Fruit fly (Drosophila melanogaster): ENCODE results near the gene f.

The f gene

DNA sequence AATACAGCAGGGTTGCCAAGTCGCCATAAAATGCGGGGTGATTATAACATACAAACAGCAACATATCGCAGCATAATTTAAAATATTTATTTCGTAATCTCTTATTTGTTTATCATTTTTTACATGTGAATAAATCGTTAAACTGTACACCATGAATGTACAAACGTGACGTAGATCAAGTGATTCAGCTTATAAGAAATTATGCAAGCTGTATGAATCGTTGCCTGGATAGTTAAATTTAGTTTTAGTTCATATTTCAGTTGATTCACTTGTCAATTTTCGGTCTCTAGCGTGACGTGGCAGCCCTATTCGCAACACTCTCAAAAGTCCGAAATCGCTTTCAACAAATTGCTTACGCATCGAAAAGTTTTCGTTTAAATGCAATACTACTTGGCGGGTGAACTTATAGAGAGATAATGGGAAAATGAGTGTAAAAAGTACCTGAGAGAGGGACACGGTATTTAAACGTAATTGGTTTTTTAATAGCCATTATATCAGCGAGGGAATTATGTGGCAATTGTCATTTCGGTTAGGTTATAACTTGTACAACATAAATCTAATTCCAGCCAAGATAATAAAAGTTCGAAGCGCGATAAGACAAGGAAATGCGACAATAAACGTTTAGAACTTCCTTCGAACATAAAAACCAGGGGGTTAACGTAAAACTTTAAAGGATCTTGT is 59.4 kb downstream of the f start (continued):
- TF ChIP-seq CG11723 (GFP tag; optimal IDR thresholded peaks at IDR 0.05) (peak; percentile 46), CG8388 (GFP tag; optimal IDR thresholded peaks at IDR 0.05) (peak; percentile 57), ap (GFP tag; IDR thresholded peaks at IDR 0.05) (no peak), Hr39 (optimal IDR thresholded peaks at IDR 0.05) (no peak), ac (GFP tag; optimal IDR thresholded peaks at IDR 0.05) (no peak), CG30431 (GFP tag; optimal IDR thresholded peaks at IDR 0.05) (no peak), ems (GFP tag; optimal IDR thresholded peaks at IDR 0.05) (peak; percentile 19), sr (GFP tag; IDR thresholded peaks at IDR 0.05) (no peak; the same call in 2 of the 3 replicates), CG5180 (GFP tag; optimal IDR thresholded peaks at IDR 0.05) (peak; percentile 38), CG4820 (GFP tag; optimal IDR thresholded peaks at IDR 0.05) (peak; percentile 38), da (GFP tag; optimal IDR thresholded peaks at IDR 0.05) (no peak), tx (GFP tag; optimal IDR thresholded peaks at IDR 0.05) (peak; percentile 14), ab (GFP tag; optimal IDR thresholded peaks at IDR 0.05) (no peak), sim (GFP tag; IDR thresholded peaks at IDR 0.05) (no peak), gt (GFP tag; IDR thresholded peaks at IDR 0.05) (0 out of 2 replicates have a peak, but pooled peaks have one; percentile 30), Nf-YB (GFP tag; optimal IDR thresholded peaks at IDR 0.05) (peak; percentile 32), Xrp1 (GFP tag; IDR thresholded peaks at IDR 0.05) (peak; percentile 53; the same call in 1 of the 2 replicates), p53 (GFP tag; optimal IDR thresholded peaks at IDR 0.05) (no peak), CG11504 (tag; optimal IDR thresholded peaks at IDR 0.05) (peak; percentile 86), chn (GFP tag; optimal IDR thresholded peaks at IDR 0.05) (peak; percentile 35), CG42726 (GFP tag; IDR thresholded peaks at IDR 0.05; ENCODE audit: partially characterized antibody) (no peak), Mrtf (GFP tag; IDR thresholded peaks at IDR 0.05) (no peak), CG13424 (tag; optimal IDR thresholded peaks at IDR 0.05) (peak; percentile 85), CHES-1-like (GFP tag; optimal IDR thresholded peaks at IDR 0.05) (peak; percentile 25), CG6683 (GFP tag; optimal IDR thresholded peaks at IDR 0.05) (peak; percentile 20), CG15073 (GFP tag; optimal IDR thresholded peaks at IDR 0.05) (no peak), CG2202 (tag; optimal IDR thresholded peaks at IDR 0.05) (no peak), CG3281 (GFP tag; optimal IDR thresholded peaks at IDR 0.05) (peak; percentile 87), CG10543 (GFP tag; optimal IDR thresholded peaks at IDR 0.05) (peak; percentile 65), CG14050 (GFP tag; IDR thresholded peaks at IDR 0.05) (peak; percentile 39; the same call in 2 of the 3 replicates), slou (GFP tag; optimal IDR thresholded peaks at IDR 0.05) (no peak), Hmr (GFP tag; optimal IDR thresholded peaks at IDR 0.05) (peak; percentile 80), NFAT (GFP tag; IDR thresholded peaks at IDR 0.05) (no peak), CG18262 (tag; optimal IDR thresholded peaks at IDR 0.05) (peak; percentile 61), vvl (GFP tag; IDR thresholded peaks at IDR 0.05) (peak; percentile 61), Dad (GFP tag; optimal IDR thresholded peaks at IDR 0.05) (no peak), CG2199 (GFP tag; IDR thresholded peaks at IDR 0.05) (no peak), sisA (GFP tag; IDR thresholded peaks at IDR 0.05) (no peak; the same call in 1 of the 2 replicates), disco-r (GFP tag; optimal IDR thresholded peaks at IDR 0.05) (no peak), ash1 (GFP tag; optimal IDR thresholded peaks at IDR 0.05) (no peak), CG43689 (GFP tag; IDR thresholded peaks at IDR 0.05) (no peak), CG17912 (GFP tag; optimal IDR thresholded peaks at IDR 0.05) (no peak), CG16813 (GFP tag; IDR thresholded peaks at IDR 0.05; ENCODE audit: partially characterized antibody) (no peak), Jarid2 (GFP tag; optimal IDR thresholded peaks at IDR 0.05) (no peak), Bgb (GFP tag; IDR thresholded peaks at IDR 0.05; ENCODE audit: partially characterized antibody) (no peak), sug (tag; optimal IDR thresholded peaks at IDR 0.05) (peak; percentile 49), Gug (GFP tag; IDR thresholded peaks at IDR 0.05) (peak; percentile 23; the same call in 1 of the 4 replicates), CG18476 (GFP tag; optimal IDR thresholded peaks at IDR 0.05) (peak; percentile 48), Dek (tag; optimal IDR thresholded peaks at IDR 0.05) (peak; percentile 59), CG34376 (GFP tag; optimal IDR thresholded peaks at IDR 0.05) (no peak)

Data from whole organism, embryonic.